Worm (Caenorhabditis elegans) whole organism, L1 larva: ENCODE measurements around the gene W10D9.3.

Experiments used
- C16A3.4 ChIP-seq: fragments of 150-350 bp; optimal IDR thresholded peaks from 2 replicates; lab custom pipeline; 2014; ENCODE audit warnings: missing biosample characterization, missing genetic modification characterization
- C34B4.2 ChIP-seq: sonication (generic microtip); optimal IDR thresholded peaks from 2 replicates; lab custom pipeline; 2017; ENCODE audit warnings: mild to moderate bottlenecking, missing genetic modification characterization, missing compliant biosample characterization
- F16B12.6 ChIP-seq: fragments of 150-350 bp; optimal IDR thresholded peaks from 2 replicates; lab custom pipeline; 2014; ENCODE audit warnings: missing biosample characterization, missing genetic modification characterization
- blmp-1 ChIP-seq: fragments of 150-350 bp; optimal IDR thresholded peaks from 2 replicates; lab custom pipeline; 2014; ENCODE audit warnings: missing biosample characterization, missing genetic modification characterization
- ceh-63 ChIP-seq: fragments of 200-800 bp; sonication (Bioruptor generic); optimal IDR thresholded peaks from 2 replicates; lab custom pipeline; 2018; ENCODE audit warnings: mild to moderate bottlenecking, missing genetic modification characterization, missing compliant biosample characterization
- ceh-90 ChIP-seq: sonication (generic microtip); optimal IDR thresholded peaks from 2 replicates; lab custom pipeline; 2016; ENCODE audit warnings: missing genetic modification characterization, missing compliant biosample characterization
- dpl-1 ChIP-seq, 3 experiments: fragments of 150-350 bp in 2 of 3; sonication (generic microtip) in 1 of 3; optimal IDR thresholded peaks; 2 replicates each; lab custom pipeline; 2014 to 2017; ENCODE audit warnings: missing biosample characterization in 3 of 3, missing genetic modification characterization in 3 of 3, missing genetic modification reagents in 3 of 3
- dsc-1 ChIP-seq: sonication (generic microtip); optimal IDR thresholded peaks from 2 replicates; lab custom pipeline; 2016; ENCODE audit warnings: mild to moderate bottlenecking, missing genetic modification characterization, missing compliant biosample characterization
- efl-1 ChIP-seq, 4 experiments: fragments of 150-350 bp; optimal IDR thresholded peaks in 3 of 4; peaks in 1 of 4; 1 replicate in 1 of 4; 2 replicates in 3 of 4; lab custom pipeline; 2014; ENCODE audit warnings: missing biosample characterization in 2 of 4, missing genetic modification characterization in 2 of 4, missing genetic modification reagents in 2 of 4
- egl-13 ChIP-seq: sonication (generic microtip); optimal IDR thresholded peaks from 2 replicates; lab custom pipeline; 2016; ENCODE audit warnings: missing genotype, missing genetic modification reagents, missing genetic modification characterization, missing compliant biosample characterization
- elt-2 ChIP-seq: sonication (generic microtip); optimal IDR thresholded peaks from 2 replicates; lab custom pipeline; 2016; ENCODE audit warnings: missing genetic modification characterization, mild to moderate bottlenecking, inconsistent platforms, missing compliant biosample characterization, missing genetic modification reagents
- elt-3 ChIP-seq, 6 experiments: fragments of 150-350 bp in 1 of 6; sonication (generic microtip); optimal IDR thresholded peaks; 2 replicates each; lab custom pipeline; 2017 to 2018; ENCODE audit warnings: missing biosample characterization in 6 of 6, missing genetic modification characterization in 6 of 6, inconsistent platforms in 1 of 6
- ets-5 ChIP-seq: fragments of 200-800 bp; sonication (Bioruptor generic); IDR thresholded peaks from 2 replicates; pipeline ENCODE4 v1.3.6; 2022; ENCODE audit warnings: missing genetic modification characterization, missing compliant biosample characterization
- fkh-10 ChIP-seq: sonication (generic microtip); optimal IDR thresholded peaks from 2 replicates; lab custom pipeline; 2017; ENCODE audit warnings: missing biosample characterization, missing genetic modification reagents, missing genetic modification characterization
- fkh-4 ChIP-seq: sonication (generic microtip); optimal IDR thresholded peaks from 2 replicates; lab custom pipeline; 2016; ENCODE audit warnings: missing compliant biosample characterization, missing genetic modification characterization, borderline replicate concordance
- fkh-8 ChIP-seq: sonication (generic microtip); optimal IDR thresholded peaks from 2 replicates; lab custom pipeline; 2016; ENCODE audit warnings: mild to moderate bottlenecking, missing genetic modification characterization, missing compliant biosample characterization
- fos-1 ChIP-seq: fragments of 150-350 bp; optimal IDR thresholded peaks from 2 replicates; lab custom pipeline; 2014; ENCODE audit warnings: missing biosample characterization, missing genetic modification characterization
- hlh-4 ChIP-seq: sonication (generic microtip); optimal IDR thresholded peaks from 2 replicates; lab custom pipeline; 2016; ENCODE audit warnings: mild to moderate bottlenecking, missing genetic modification characterization, missing compliant biosample characterization
- hpl-2 ChIP-seq: fragments of 150-350 bp; optimal IDR thresholded peaks from 2 replicates; lab custom pipeline; 2014; ENCODE audit warnings: missing biosample characterization, missing genetic modification reagents, missing genetic modification characterization
- lin-13 ChIP-seq: fragments of 150-350 bp; optimal IDR thresholded peaks from 2 replicates; lab custom pipeline; 2014; ENCODE audit warnings: missing biosample characterization, missing genetic modification reagents, missing genetic modification characterization
- lin-39 ChIP-seq: fragments of 150-350 bp; optimal IDR thresholded peaks from 2 replicates; lab custom pipeline; 2014; ENCODE audit warnings: missing biosample characterization, missing genetic modification reagents, missing genetic modification characterization
- lir-3 ChIP-seq: sonication (generic microtip); optimal IDR thresholded peaks from 2 replicates; lab custom pipeline; 2016; ENCODE audit warnings: mild to moderate bottlenecking, missing genetic modification characterization, moderate library complexity, missing compliant biosample characterization; ENCODE audit not compliant: poor library complexity
- mdl-1 ChIP-seq, 2 experiments: fragments of 150-350 bp; optimal IDR thresholded peaks; 2 replicates each; lab custom pipeline; 2014 to 2017; ENCODE audit warnings: missing biosample characterization in 2 of 2, missing genetic modification characterization in 2 of 2, inconsistent platforms in 1 of 2
- nhr-12 ChIP-seq: sonication (generic microtip); optimal IDR thresholded peaks from 2 replicates; lab custom pipeline; 2017; ENCODE audit warnings: missing biosample characterization, missing genetic modification characterization
- nhr-19 ChIP-seq: fragments of 200-800 bp; sonication (Bioruptor generic); conservative IDR thresholded peaks from 2 replicates; pipeline ENCODE4 v1.3.6; 2022; ENCODE audit warnings: missing genetic modification characterization, missing compliant biosample characterization
- nhr-20 ChIP-seq: sonication (generic microtip); optimal IDR thresholded peaks from 2 replicates; lab custom pipeline; 2016; ENCODE audit warnings: mild to moderate bottlenecking, missing genetic modification characterization, missing compliant biosample characterization
- nhr-28 ChIP-seq: fragments of 150-350 bp; optimal IDR thresholded peaks from 2 replicates; lab custom pipeline; 2014; ENCODE audit warnings: missing biosample characterization, missing genetic modification characterization
- nhr-47 ChIP-seq: sonication (generic microtip); optimal IDR thresholded peaks from 2 replicates; lab custom pipeline; 2016; ENCODE audit warnings: mild to moderate bottlenecking, missing genetic modification characterization, moderate library complexity, missing compliant biosample characterization
- nhr-85 ChIP-seq: sonication (generic microtip); peaks from one replicate; lab custom pipeline; 2016; ENCODE audit warnings: missing genetic modification characterization, inconsistent platforms, missing compliant biosample characterization
- nhr-90 ChIP-seq: sonication (generic microtip); optimal IDR thresholded peaks from 2 replicates; lab custom pipeline; 2016; ENCODE audit warnings: mild to moderate bottlenecking, missing genetic modification characterization, missing compliant biosample characterization; ENCODE audit not compliant: poor library complexity
- pax-3 ChIP-seq: fragments of 200-800 bp; sonication (Bioruptor generic); optimal IDR thresholded peaks from 2 replicates; lab custom pipeline; 2018; ENCODE audit warnings: mild to moderate bottlenecking, missing genetic modification characterization, moderate library complexity, missing compliant biosample characterization
- rnt-1 ChIP-seq: sonication (generic microtip); optimal IDR thresholded peaks from 2 replicates; lab custom pipeline; 2016; ENCODE audit warnings: mild to moderate bottlenecking, missing genetic modification characterization, moderate library complexity, missing compliant biosample characterization
- swsn-7 ChIP-seq: sonication (generic microtip); optimal IDR thresholded peaks from 2 replicates; lab custom pipeline; 2016; ENCODE audit warnings: missing genetic modification characterization, missing compliant biosample characterization
- unc-62 ChIP-seq: fragments of 150-350 bp; optimal IDR thresholded peaks from 2 replicates; lab custom pipeline; 2014; ENCODE audit warnings: missing biosample characterization, missing genetic modification reagents, missing genetic modification characterization
- unc-86 ChIP-seq: sonication (generic microtip); optimal IDR thresholded peaks from 2 replicates; lab custom pipeline; 2016; ENCODE audit warnings: missing genetic modification characterization, missing compliant biosample characterization
- vab-15 ChIP-seq: sonication (generic microtip); optimal IDR thresholded peaks from 2 replicates; lab custom pipeline; 2017; ENCODE audit warnings: missing genotype, mild to moderate bottlenecking, missing genetic modification characterization, missing compliant biosample characterization
- xbp-1 ChIP-seq: sonication (generic microtip); optimal IDR thresholded peaks from 2 replicates; lab custom pipeline; 2016; ENCODE audit warnings: missing genetic modification characterization, missing compliant biosample characterization
- zag-1 ChIP-seq: fragments of 150-350 bp; optimal IDR thresholded peaks from 2 replicates; lab custom pipeline; 2014; ENCODE audit warnings: missing biosample characterization, missing genetic modification characterization
- ztf-11 ChIP-seq, 2 experiments: sonication (generic microtip); optimal IDR thresholded peaks; 2 replicates each; lab custom pipeline; 2016 to 2017; ENCODE audit warnings: missing genetic modification characterization in 2 of 2, missing biosample characterization in 1 of 2, missing compliant biosample characterization in 1 of 2
- ztf-4 ChIP-seq: fragments of 150-350 bp; optimal IDR thresholded peaks from 2 replicates; lab custom pipeline; 2014; ENCODE audit warnings: missing biosample characterization, missing genetic modification characterization

The W10D9.3 gene

DNA sequence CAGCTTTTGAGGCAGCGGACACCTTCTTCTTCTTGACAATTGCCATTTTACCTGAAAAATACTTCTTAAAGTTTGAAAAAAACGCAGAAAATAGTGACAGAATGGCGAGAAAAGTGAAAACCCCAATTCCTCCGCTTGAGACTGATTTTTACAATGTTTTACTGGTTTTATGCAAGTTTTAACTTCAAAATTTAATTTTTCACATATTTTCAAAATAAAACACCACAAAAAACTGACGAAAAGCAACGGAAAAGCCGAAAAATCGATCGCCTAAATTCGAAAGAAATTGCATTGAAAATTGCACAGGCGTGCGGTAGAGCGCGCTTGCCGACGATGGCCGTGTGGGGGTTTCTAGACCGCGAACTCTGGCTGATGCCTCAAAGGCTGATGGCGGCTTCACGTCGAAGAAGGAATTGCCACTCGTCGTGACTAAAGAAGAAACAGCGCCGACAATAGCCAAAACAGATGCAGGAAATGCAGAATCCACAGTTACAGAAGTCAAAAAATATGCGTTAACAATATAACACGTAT lies 15.2 kb upstream of the W10D9.3 start, which contains the start of gene nsun-1 (continued):
- TF ChIP-seq nhr-19 (no peak), C16A3.4 (tag; lab: Kevin White, UChicago) (peak; percentile 61), dpl-1 (GFP tag; optimal IDR thresholded peaks at IDR 0.05; lab: Kevin White, UChicago) (peak; percentile 36 to 69 (median 44)), fos-1 (tag; lab: Kevin White, UChicago) (no peak), elt-3 (tag; optimal IDR thresholded peaks at IDR 0.05; lab: Kevin White, UChicago) (peak in 1 of 6 experiments; percentile 11), lin-13 (no peak), swsn-7 (tag; lab: Kevin White, UChicago) (no peak), ets-5 (GFP tag; lab: Robert Waterston, UW) (no peak), fkh-10 (GFP tag; lab: Kevin White, UChicago) (no peak), fkh-4 (tag; lab: Kevin White, UChicago) (peak; percentile 12), mdl-1 (tag; optimal IDR thresholded peaks at IDR 0.05; lab: Kevin White, UChicago) (no peak), fkh-8 (tag; lab: Kevin White, UChicago) (peak; percentile 63), nhr-20 (no peak), vab-15 (tag; lab: Kevin White, UChicago) (no peak), unc-86 (tag; lab: Kevin White, UChicago) (peak; percentile 28), nhr-28 (tag; lab: Kevin White, UChicago) (no peak), ztf-4 (tag; lab: Kevin White, UChicago) (no peak), C34B4.2 (tag; lab: Kevin White, UChicago) (no peak), nhr-85 (no peak), lir-3 (peak; percentile 72), elt-2 (tag; lab: Kevin White, UChicago) (no peak), unc-62 (GFP tag; lab: Kevin White, UChicago) (no peak), ceh-90 (tag; lab: Kevin White, UChicago) (peak; percentile 78), nhr-12 (tag; lab: Kevin White, UChicago) (no peak), nhr-47 (tag; lab: Kevin White, UChicago) (no peak), dsc-1 (tag; lab: Kevin White, UChicago) (no peak), lin-39 (tag; lab: Kevin White, UChicago) (no peak), pax-3 (tag; lab: Kevin White, UChicago) (peak; percentile 28), efl-1 (optimal IDR thresholded peaks at IDR 0.05; lab: Kevin White, UChicago) (peak; percentile 64 to 70), efl-1 (GFP tag; optimal IDR thresholded peaks at IDR 0.05 in 1 of 2; lab: Kevin White, UChicago) (peak; percentile 75 to 94), F16B12.6 (peak; percentile 46), xbp-1 (tag; lab: Kevin White, UChicago) (peak; percentile 43), hpl-2 (GFP tag; lab: Kevin White, UChicago) (no peak), blmp-1 (peak; percentile 16), zag-1 (tag; lab: Kevin White, UChicago) (no peak), ceh-63 (GFP tag; lab: Kevin White, UChicago) (no peak), rnt-1 (tag; lab: Kevin White, UChicago) (peak; percentile 93), ztf-11 (tag; optimal IDR thresholded peaks at IDR 0.05; lab: Kevin White, UChicago) (peak in 1 of 2 experiments; percentile 52), egl-13 (peak; percentile 1), nhr-90 (tag; lab: Kevin White, UChicago) (no peak)

DNA sequence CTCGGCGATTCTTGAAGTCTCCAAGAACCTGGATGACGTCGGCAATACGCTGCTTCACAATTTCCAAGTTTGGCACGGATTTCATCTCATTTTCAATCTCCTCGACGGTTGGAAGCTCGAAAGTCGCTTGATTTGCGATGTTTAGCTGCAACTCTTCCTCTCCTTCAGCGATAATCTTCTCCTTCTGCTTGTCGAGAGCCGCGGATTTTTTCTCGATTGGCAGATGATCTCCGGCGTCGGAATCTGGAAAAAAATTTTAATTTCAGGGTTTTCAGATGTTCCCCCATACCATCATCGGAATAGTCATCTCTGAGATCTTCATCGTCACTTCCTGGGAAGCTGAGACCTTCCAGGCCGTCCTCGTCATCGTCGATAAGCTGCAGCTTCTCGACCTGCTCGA lies 14.6 kb upstream of the W10D9.3 start:
- TF ChIP-seq nhr-85: peak; percentile 58
- no peak for TF ChIP-seq hlh-4 (tag; lab: Kevin White, UChicago)
